Fruit fly (Drosophila melanogaster) whole organism, embryonic: ENCODE data around the gene Ptp4E.
A peak's percentile ranks its signal among the peaks of the same experiment; 100 is the strongest.

Experiments
- ATbp ChIP-seq: fragments of 200-800 bp; sonication (Bioruptor generic); optimal IDR thresholded peaks from 2 replicates; lab custom pipeline; 2017; ENCODE audit warnings: missing biosample characterization, mild to moderate bottlenecking, missing genetic modification characterization, missing genetic modification reagents
- BtbVII ChIP-seq: fragments of 200-800 bp; sonication (Bioruptor generic); optimal IDR thresholded peaks from 3 replicates; lab custom pipeline; 2017; ENCODE audit warnings: missing biosample characterization, mild to moderate bottlenecking, missing genetic modification characterization
- CG10431 ChIP-seq: fragments of 200-800 bp; sonication (Bioruptor generic); optimal IDR thresholded peaks from 3 replicates; lab custom pipeline; 2018; ENCODE audit warnings: missing biosample characterization, mild to moderate bottlenecking, missing genetic modification characterization
- CG11398 ChIP-seq: fragments of 200-800 bp; sonication (Bioruptor generic); optimal IDR thresholded peaks from 2 replicates; lab custom pipeline; 2016; ENCODE audit warnings: missing biosample characterization, missing genetic modification characterization
- CG1233 ChIP-seq: fragments of 200-800 bp; sonication (Bioruptor generic); optimal IDR thresholded peaks from 4 replicates; lab custom pipeline; 2018; ENCODE audit warnings: missing biosample characterization, mild to moderate bottlenecking, missing genetic modification characterization
- CG13296 ChIP-seq: fragments of 200-800 bp; sonication (Bioruptor generic); optimal IDR thresholded peaks from 3 replicates; lab custom pipeline; 2018; ENCODE audit warnings: missing biosample characterization, mild to moderate bottlenecking, missing genetic modification characterization
- CG13624 ChIP-seq: fragments of 200-800 bp; sonication (Bioruptor generic); optimal IDR thresholded peaks from 2 replicates; lab custom pipeline; 2016; ENCODE audit warnings: missing biosample characterization, missing genetic modification characterization
- CG13894 ChIP-seq: fragments of 200-800 bp; sonication (Bioruptor generic); optimal IDR thresholded peaks from 3 replicates; lab custom pipeline; 2018; ENCODE audit warnings: missing biosample characterization, mild to moderate bottlenecking, missing genetic modification characterization, moderate library complexity
- CG16813 ChIP-seq: fragments of 200-800 bp; sonication (Bioruptor generic); IDR thresholded peaks from 3 replicates; pipeline ENCODE4 v1.3.6; 2022; ENCODE audit warnings: missing biosample characterization, missing genetic modification characterization; ENCODE audit not compliant: partially characterized antibody
- CG17802 ChIP-seq: fragments of 200-800 bp; sonication (Bioruptor generic); optimal IDR thresholded peaks from 2 replicates; lab custom pipeline; 2018; ENCODE audit warnings: missing biosample characterization, mild to moderate bottlenecking, missing genetic modification characterization, moderate library complexity
- CG30431 ChIP-seq: fragments of 200-800 bp; sonication (Bioruptor generic); optimal IDR thresholded peaks from 2 replicates; lab custom pipeline; 2017; ENCODE audit warnings: missing biosample characterization, missing genetic modification characterization
- CG3847 ChIP-seq: fragments of 200-800 bp; sonication (Bioruptor generic); IDR thresholded peaks from 2 replicates; pipeline ENCODE4 v1.3.6; 2022; ENCODE audit warnings: missing biosample characterization, missing genetic modification characterization
- CG42726 ChIP-seq: fragments of 200-800 bp; sonication (Bioruptor generic); IDR thresholded peaks from 2 replicates; pipeline ENCODE4 v1.3.6; 2022; ENCODE audit warnings: missing biosample characterization, missing genetic modification characterization; ENCODE audit not compliant: partially characterized antibody
- CG4328 ChIP-seq: fragments of 200-800 bp; sonication (Bioruptor generic); optimal IDR thresholded peaks from 3 replicates; lab custom pipeline; 2017; ENCODE audit warnings: missing biosample characterization, missing genetic modification reagents, missing genetic modification characterization
- CG4360 ChIP-seq: fragments of 200-800 bp; sonication (Bioruptor generic); IDR thresholded peaks from 2 replicates; pipeline ENCODE4 v1.3.6; 2022; ENCODE audit warnings: missing biosample characterization, missing genetic modification characterization
- CG6765 ChIP-seq: fragments of 200-800 bp; sonication (Bioruptor generic); optimal IDR thresholded peaks from 3 replicates; lab custom pipeline; 2017; ENCODE audit warnings: missing biosample characterization, mild to moderate bottlenecking, missing genetic modification characterization
- CG6813 ChIP-seq: fragments of 200-800 bp; sonication (Bioruptor generic); optimal IDR thresholded peaks from 2 replicates; lab custom pipeline; 2017; ENCODE audit warnings: missing biosample characterization, missing genetic modification characterization, mild to moderate bottlenecking, moderate library complexity, missing genetic modification reagents
- CG8359 ChIP-seq: fragments of 200-800 bp; sonication (Bioruptor generic); optimal IDR thresholded peaks from 2 replicates; lab custom pipeline; 2017; ENCODE audit warnings: missing biosample characterization, mild to moderate bottlenecking, missing genetic modification characterization, borderline replicate concordance
- CHES-1-like ChIP-seq: fragments of 200-800 bp; sonication (Bioruptor generic); optimal IDR thresholded peaks from 2 replicates; lab custom pipeline; 2016; ENCODE audit warnings: missing biosample characterization, missing genetic modification characterization
- Chrac-16 ChIP-seq: fragments of 200-800 bp; sonication (Bioruptor generic); optimal IDR thresholded peaks from 3 replicates; lab custom pipeline; 2016; ENCODE audit warnings: missing biosample characterization, missing genetic modification characterization
- D19A ChIP-seq: fragments of 200-800 bp; optimal IDR thresholded peaks from 3 replicates; lab custom pipeline; 2019; ENCODE audit warnings: missing biosample characterization, mild to moderate bottlenecking, missing genetic modification characterization, moderate library complexity
- E2f2 ChIP-seq: fragments of 200-800 bp; sonication (Bioruptor generic); IDR thresholded peaks from 2 replicates; pipeline ENCODE4 v1.3.6; 2022; ENCODE audit warnings: missing biosample characterization, missing genetic modification characterization
- H2.0 ChIP-seq: fragments of 200-800 bp; sonication (Bioruptor generic); IDR thresholded peaks from 2 replicates; pipeline ENCODE4 v1.3.6; 2022; ENCODE audit warnings: missing biosample characterization, missing genetic modification characterization
- HLH4C ChIP-seq: fragments of 200-800 bp; sonication (Bioruptor generic); IDR thresholded peaks from 3 replicates; pipeline ENCODE4 v1.3.6; 2022; ENCODE audit warnings: missing biosample characterization, missing genetic modification characterization; ENCODE audit not compliant: partially characterized antibody
- Lhr ChIP-seq: fragments of 200-800 bp; sonication (Bioruptor generic); optimal IDR thresholded peaks from 3 replicates; lab custom pipeline; 2017; ENCODE audit warnings: mild to moderate bottlenecking, missing biosample characterization, missing genetic modification reagents, missing genetic modification characterization
- MBD-R2 ChIP-seq: fragments of 200-800 bp; sonication (Bioruptor generic); IDR thresholded peaks from 2 replicates; pipeline ENCODE4 v1.3.6; 2022; ENCODE audit warnings: missing biosample characterization, missing genetic modification characterization
- MESR4 ChIP-seq: fragments of 200-800 bp; sonication (Bioruptor generic); optimal IDR thresholded peaks from 2 replicates; lab custom pipeline; 2018; ENCODE audit warnings: missing biosample characterization, mild to moderate bottlenecking, missing genetic modification characterization, moderate library complexity
- Opbp ChIP-seq: fragments of 200-800 bp; sonication (Bioruptor generic); IDR thresholded peaks from 3 replicates; pipeline ENCODE4 v1.3.6; 2022; ENCODE audit warnings: missing biosample characterization, missing genetic modification characterization; ENCODE audit not compliant: partially characterized antibody
- TFAM ChIP-seq: fragments of 200-800 bp; sonication (Bioruptor generic); optimal IDR thresholded peaks from 2 replicates; lab custom pipeline; 2017; ENCODE audit warnings: missing biosample characterization, missing genetic modification characterization, inconsistent platforms
- ab ChIP-seq: fragments of 200-800 bp; sonication (Bioruptor generic); optimal IDR thresholded peaks from 2 replicates; lab custom pipeline; 2016; ENCODE audit warnings: missing biosample characterization, missing genetic modification characterization
- amos ChIP-seq: fragments of 200-800 bp; sonication (Bioruptor generic); IDR thresholded peaks from 2 replicates; pipeline ENCODE4 v1.3.6; 2022; ENCODE audit warnings: missing biosample characterization, missing genetic modification characterization; ENCODE audit not compliant: partially characterized antibody
- aop ChIP-seq: fragments of 200-800 bp; sonication (Bioruptor generic); IDR thresholded peaks from 2 replicates; pipeline ENCODE4 v1.3.6; 2022; ENCODE audit warnings: missing biosample characterization, missing genetic modification characterization
- ato ChIP-seq: fragments of 200-800 bp; sonication (Bioruptor generic); IDR thresholded peaks from 2 replicates; pipeline ENCODE4 v1.3.6; 2022; ENCODE audit warnings: missing biosample characterization, missing genetic modification characterization; ENCODE audit not compliant: partially characterized antibody
- cg ChIP-seq: fragments of 200-800 bp; sonication (Bioruptor generic); optimal IDR thresholded peaks from 3 replicates; lab custom pipeline; 2019; ENCODE audit warnings: missing biosample characterization, mild to moderate bottlenecking, missing genetic modification characterization, moderate library complexity
- crc ChIP-seq: fragments of 200-800 bp; sonication (Bioruptor generic); optimal IDR thresholded peaks from 2 replicates; lab custom pipeline; 2016; ENCODE audit warnings: missing biosample characterization, missing genetic modification characterization
- da ChIP-seq: fragments of 200-800 bp; sonication (Bioruptor generic); optimal IDR thresholded peaks from 2 replicates; lab custom pipeline; 2016; ENCODE audit warnings: missing biosample characterization, missing genetic modification characterization
- emc ChIP-seq: fragments of 200-800 bp; sonication (Bioruptor generic); optimal IDR thresholded peaks from 2 replicates; lab custom pipeline; 2016; ENCODE audit warnings: missing biosample characterization, missing genetic modification characterization
- esg ChIP-seq: fragments of 200-800 bp; sonication (Bioruptor generic); conservative IDR thresholded peaks from 2 replicates; pipeline ENCODE4 v1.3.6; 2022; ENCODE audit warnings: missing biosample characterization, missing genetic modification characterization
- fd102C ChIP-seq: fragments of 200-800 bp; sonication (Bioruptor generic); optimal IDR thresholded peaks from 2 replicates; lab custom pipeline; 2018; ENCODE audit warnings: missing biosample characterization, mild to moderate bottlenecking, missing genetic modification characterization, moderate library complexity
- hbn ChIP-seq: fragments of 200-800 bp; sonication (Bioruptor generic); IDR thresholded peaks from 2 replicates; pipeline ENCODE4 v1.3.6; 2022; ENCODE audit warnings: missing biosample characterization, missing genetic modification characterization; ENCODE audit not compliant: partially characterized antibody
- ken ChIP-seq: fragments of 200-800 bp; sonication (Bioruptor generic); IDR thresholded peaks from 3 replicates; pipeline ENCODE4 v1.3.6; 2022; ENCODE audit warnings: missing biosample characterization, missing genetic modification characterization
- lola ChIP-seq, 3 experiments: fragments of >200 bp in 2 of 3; fragments of 200-800 bp in 1 of 3; sonication (Bioruptor generic) in 1 of 3; optimal IDR thresholded peaks; 2 replicates each; lab custom pipeline; 2017 to 2019; ENCODE audit warnings: missing biosample characterization in 3 of 3, missing genetic modification characterization in 3 of 3, mild to moderate bottlenecking in 1 of 3, moderate library complexity in 1 of 3
- prd ChIP-seq, 3 experiments: fragments of >200 bp in 2 of 3; fragments of 200-800 bp in 1 of 3; sonication (Bioruptor generic) in 1 of 3; optimal IDR thresholded peaks in 2 of 3; IDR thresholded peaks in 1 of 3; 2 replicates in 2 of 3; 3 replicates in 1 of 3; pipeline versions ENCODE4 v1.3.6 to Lab custom; 2017 to 2022; ENCODE audit warnings: missing biosample characterization in 1 of 3, missing genetic modification characterization in 1 of 3
- ranshi ChIP-seq: fragments of 200-800 bp; sonication (Bioruptor generic); IDR thresholded peaks from 2 replicates; pipeline ENCODE4 v1.3.6; 2022; ENCODE audit warnings: missing biosample characterization, missing genetic modification characterization
- sob ChIP-seq: fragments of 200-800 bp; sonication (Bioruptor generic); IDR thresholded peaks from 2 replicates; pipeline ENCODE4 v1.3.6; 2022; ENCODE audit warnings: missing biosample characterization, missing genetic modification characterization
- sr ChIP-seq: fragments of 200-800 bp; sonication (Bioruptor generic); IDR thresholded peaks from 3 replicates; pipeline ENCODE4 v1.3.6; 2022; ENCODE audit warnings: missing biosample characterization, missing genetic modification characterization

Gene Ptp4E

DNA sequence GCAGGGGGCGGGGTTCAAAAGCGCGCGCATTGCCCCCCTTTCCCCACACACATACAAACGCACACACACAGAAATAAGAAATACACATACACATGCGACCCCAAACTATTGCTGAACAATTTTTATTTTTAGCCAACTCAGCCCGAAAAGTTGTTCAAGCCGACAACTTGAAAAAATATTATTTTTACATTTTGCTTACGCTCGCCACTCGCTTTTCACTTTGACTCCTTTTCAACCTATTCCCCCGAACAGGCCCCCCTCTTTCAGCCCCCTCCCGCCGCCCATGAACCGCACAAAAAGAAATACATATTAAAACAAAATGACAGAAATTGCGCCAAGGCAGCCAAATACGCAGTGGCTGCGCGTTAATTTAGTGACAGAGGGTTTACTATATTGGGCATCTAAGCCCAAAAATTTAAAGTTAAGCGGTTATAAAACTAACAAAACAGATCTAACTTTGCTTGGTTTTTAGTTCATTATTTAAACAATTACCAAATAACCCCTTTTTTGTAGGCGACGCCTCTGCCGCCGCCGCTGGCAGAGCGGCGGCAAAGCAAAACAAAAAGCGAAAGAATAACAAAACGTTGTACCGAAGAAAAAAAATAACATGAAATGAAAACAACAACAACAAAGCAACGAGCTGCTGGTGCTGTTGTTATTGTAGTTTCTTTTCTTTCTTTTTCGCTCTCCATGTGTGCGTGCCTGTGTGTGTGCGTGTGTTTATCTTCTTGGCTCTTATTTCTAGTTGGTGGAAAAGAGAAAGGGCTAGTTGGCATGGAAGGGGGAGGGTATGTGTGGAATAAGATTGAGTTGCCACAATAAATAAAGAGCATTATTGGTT is 28.8 kb upstream of the Ptp4E start (continued):
- TF ChIP-seq CG13296 (GFP tag; lab: Kevin White, UChicago) (peak; percentile 100), ATbp (peak; percentile 100), CHES-1-like (GFP tag; lab: Kevin White, UChicago) (peak; percentile 100), CG42726 (GFP tag; lab: Robert Waterston, UW) (peak; percentile 28; the same call in 1 of the 2 replicates), CG10431 (peak; percentile 99), emc (GFP tag; lab: Kevin White, UChicago) (peak; percentile 99), H2.0 (GFP tag; lab: Robert Waterston, UW) (peak; percentile 100), MBD-R2 (GFP tag; lab: Robert Waterston, UW) (peak; percentile 100), aop (peak; percentile 99), E2f2 (GFP tag; lab: Robert Waterston, UW) (peak; percentile 94), cg (GFP tag; lab: Kevin White, UChicago) (peak; percentile 84), CG13624 (GFP tag; lab: Kevin White, UChicago) (peak; percentile 100), Lhr (peak; percentile 99), esg (peak; percentile 100), CG1233 (GFP tag; lab: Kevin White, UChicago) (peak; percentile 100), D19A (tag; lab: Kevin White, UChicago) (peak; percentile 98), prd (optimal IDR thresholded peaks at IDR 0.05; lab: Kevin White, UChicago) (no peak), prd (GFP tag; IDR thresholded peaks at IDR 0.05; lab: Robert Waterston, UW) (peak; percentile 100), CG30431 (GFP tag; lab: Kevin White, UChicago) (peak; percentile 100), BtbVII (GFP tag; lab: Kevin White, UChicago) (peak; percentile 100), CG8359 (GFP tag; lab: Kevin White, UChicago) (peak; percentile 97), ken (GFP tag; lab: Robert Waterston, UW) (peak; percentile 100), Chrac-16 (GFP tag; lab: Kevin White, UChicago) (peak; percentile 100), CG11398 (peak; percentile 99), CG13894 (peak; percentile 99), crc (GFP tag; lab: Kevin White, UChicago) (peak; percentile 100), CG6765 (GFP tag; lab: Kevin White, UChicago) (peak; percentile 100), ab (GFP tag; lab: Kevin White, UChicago) (peak; percentile 97), amos (GFP tag; lab: Robert Waterston, UW) (peak; percentile 14; the same call in 1 of the 2 replicates), ato (GFP tag; lab: Robert Waterston, UW) (no peak), hbn (GFP tag; lab: Robert Waterston, UW) (0 out of 2 replicates have a peak, but pooled peaks have one; percentile 38), da (GFP tag; lab: Kevin White, UChicago) (peak; percentile 99), TFAM (peak; percentile 97), lola (GFP tag; optimal IDR thresholded peaks at IDR 0.05; lab: Kevin White, UChicago) (peak in 1 of 3 experiments; percentile 100), sr (GFP tag; lab: Robert Waterston, UW) (peak; percentile 98), CG4328 (peak; percentile 99), MESR4 (GFP tag; lab: Kevin White, UChicago) (peak; percentile 92), HLH4C (peak; percentile 27; the same call in 1 of the 3 replicates), fd102C (GFP tag; lab: Kevin White, UChicago) (peak; percentile 98), sob (GFP tag; lab: Robert Waterston, UW) (peak; percentile 100), CG17802 (peak; percentile 95), CG6813 (GFP tag; lab: Kevin White, UChicago) (peak; percentile 100), CG3847 (peak; percentile 100), CG4360 (GFP tag; lab: Robert Waterston, UW) (peak; percentile 98), Opbp (GFP tag; lab: Robert Waterston, UW) (no peak), ranshi (peak; percentile 100), CG16813 (GFP tag; lab: Robert Waterston, UW) (no peak)
